Worm (Caenorhabditis elegans) whole organism, L3 larva: ENCODE results near the gene tph-1.

Experiments
- R02D3.7 ChIP-seq: fragments of 150-350 bp; optimal IDR thresholded peaks from 2 replicates; lab custom pipeline; 2014; ENCODE audit warnings: missing biosample characterization, missing genetic modification characterization
- ama-1 ChIP-seq: fragments of 150-350 bp; optimal IDR thresholded peaks from 2 replicates; lab custom pipeline; 2018
- ceh-16 ChIP-seq: sonication (generic microtip); optimal IDR thresholded peaks from 2 replicates; lab custom pipeline; 2017; ENCODE audit warnings: missing biosample characterization, missing genetic modification characterization
- ceh-28 ChIP-seq: fragments of 150-350 bp; optimal IDR thresholded peaks from 2 replicates; lab custom pipeline; 2014; ENCODE audit warnings: missing biosample characterization, missing genetic modification reagents, missing genetic modification characterization
- ceh-82 ChIP-seq: fragments of 150-350 bp; optimal IDR thresholded peaks from 2 replicates; lab custom pipeline; 2014; ENCODE audit warnings: missing biosample characterization, missing genetic modification characterization
- ceh-9 ChIP-seq: sonication (generic microtip); optimal IDR thresholded peaks from 2 replicates; lab custom pipeline; 2018; ENCODE audit warnings: missing biosample characterization, missing genetic modification characterization
- egl-5 ChIP-seq: fragments of 150-350 bp; optimal IDR thresholded peaks from 2 replicates; lab custom pipeline; 2017; ENCODE audit warnings: missing biosample characterization, missing genetic modification reagents, missing genetic modification characterization, inconsistent platforms
- elt-2 ChIP-seq: sonication (generic microtip); optimal IDR thresholded peaks from 2 replicates; lab custom pipeline; 2016; ENCODE audit warnings: missing genetic modification reagents, mild to moderate bottlenecking, missing genetic modification characterization, missing compliant biosample characterization
- elt-3 ChIP-seq, 3 experiments: fragments of 150-350 bp in 1 of 3; sonication (generic microtip) in 2 of 3; optimal IDR thresholded peaks; 2 replicates in 2 of 3; 4 replicates in 1 of 3; lab custom pipeline; 2014 to 2017; ENCODE audit warnings: missing biosample characterization in 3 of 3, missing genetic modification characterization in 3 of 3
- fkh-10 ChIP-seq: sonication (generic microtip); optimal IDR thresholded peaks from 2 replicates; lab custom pipeline; 2017; ENCODE audit warnings: missing biosample characterization, missing genetic modification reagents, missing genetic modification characterization
- fkh-2 ChIP-seq: fragments of 150-350 bp; optimal IDR thresholded peaks from 2 replicates; lab custom pipeline; 2014; ENCODE audit warnings: missing biosample characterization, missing genetic modification reagents, missing genetic modification characterization
- hmg-11 ChIP-seq: sonication (generic microtip); optimal IDR thresholded peaks from 2 replicates; lab custom pipeline; 2016; ENCODE audit warnings: missing genetic modification characterization, missing compliant biosample characterization
- jun-1 ChIP-seq: fragments of 150-350 bp; optimal IDR thresholded peaks from 2 replicates; lab custom pipeline; 2014; ENCODE audit warnings: missing biosample characterization, missing genetic modification reagents, missing genetic modification characterization
- lsy-12 ChIP-seq: sonication (generic microtip); optimal IDR thresholded peaks from 2 replicates; lab custom pipeline; 2016; ENCODE audit warnings: mild to moderate bottlenecking, missing genetic modification characterization, missing compliant biosample characterization
- mdl-1 ChIP-seq: fragments of 150-350 bp; optimal IDR thresholded peaks from 2 replicates; lab custom pipeline; 2014; ENCODE audit warnings: missing biosample characterization, missing genetic modification characterization
- mml-1 ChIP-seq: fragments of 150-350 bp; sonication (generic microtip); optimal IDR thresholded peaks from 3 replicates; lab custom pipeline; 2014; ENCODE audit warnings: missing biosample characterization, missing genetic modification characterization
- nfya-1 ChIP-seq: sonication (generic microtip); optimal IDR thresholded peaks from 2 replicates; lab custom pipeline; 2017; ENCODE audit warnings: missing genetic modification characterization, mild to moderate bottlenecking, missing compliant biosample characterization, antibody characterized with exemption, moderate library complexity; ENCODE audit not compliant: insufficient read depth
- nhr-11 ChIP-seq: fragments of 150-350 bp; optimal IDR thresholded peaks from 2 replicates; lab custom pipeline; 2014; ENCODE audit warnings: missing biosample characterization, missing genetic modification characterization
- nhr-23 ChIP-seq: fragments of 150-350 bp; optimal IDR thresholded peaks from 2 replicates; lab custom pipeline; 2014; ENCODE audit warnings: missing biosample characterization, missing genetic modification reagents, missing genetic modification characterization
- nhr-237 ChIP-seq: fragments of 150-350 bp; optimal IDR thresholded peaks from 2 replicates; lab custom pipeline; 2014; ENCODE audit warnings: missing biosample characterization, missing genetic modification characterization
- nhr-25 ChIP-seq: sonication (generic microtip); optimal IDR thresholded peaks from 2 replicates; lab custom pipeline; 2017; ENCODE audit warnings: missing biosample characterization, missing genetic modification characterization
- nhr-67 ChIP-seq: fragments of 150-350 bp; optimal IDR thresholded peaks from 2 replicates; lab custom pipeline; 2014; ENCODE audit warnings: missing biosample characterization, missing genetic modification characterization
- nhr-76 ChIP-seq: fragments of 150-350 bp; sonication (generic microtip); optimal IDR thresholded peaks from 5 replicates; lab custom pipeline; 2014; ENCODE audit warnings: missing biosample characterization, missing genetic modification characterization
- nhr-77 ChIP-seq: fragments of 150-350 bp; optimal IDR thresholded peaks from 2 replicates; lab custom pipeline; 2014; ENCODE audit warnings: missing biosample characterization, missing genetic modification characterization
- pha-4 ChIP-seq: fragments of 150-350 bp; optimal IDR thresholded peaks from 2 replicates; lab custom pipeline; 2014; ENCODE audit warnings: missing biosample characterization, missing genetic modification reagents, missing genetic modification characterization
- pqm-1 ChIP-seq: fragments of 150-350 bp; optimal IDR thresholded peaks from 2 replicates; lab custom pipeline; 2017; ENCODE audit warnings: missing biosample characterization, missing genetic modification characterization, inconsistent platforms
- sea-2 ChIP-seq: fragments of 150-350 bp; sonication (generic microtip); optimal IDR thresholded peaks from 4 replicates; lab custom pipeline; 2014; ENCODE audit warnings: missing biosample characterization, missing genetic modification reagents, missing genetic modification characterization
- skn-1 ChIP-seq: fragments of 150-350 bp; optimal IDR thresholded peaks from 2 replicates; lab custom pipeline; 2014; ENCODE audit warnings: missing biosample characterization, missing genetic modification characterization
- snpc-4 ChIP-seq: fragments of 150-350 bp; optimal IDR thresholded peaks from 2 replicates; lab custom pipeline; 2014; ENCODE audit warnings: missing biosample characterization, missing genetic modification characterization
- tbx-2 ChIP-seq: sonication (generic microtip); optimal IDR thresholded peaks from 2 replicates; lab custom pipeline; 2016; ENCODE audit warnings: mild to moderate bottlenecking, missing genetic modification characterization, missing compliant biosample characterization
- unc-39 ChIP-seq: sonication (generic microtip); optimal IDR thresholded peaks from 4 replicates; lab custom pipeline; 2017; ENCODE audit warnings: missing biosample characterization, missing genetic modification characterization
- unc-62 ChIP-seq: fragments of 150-350 bp; sonication (generic microtip); optimal IDR thresholded peaks from 4 replicates; lab custom pipeline; 2014; ENCODE audit warnings: missing biosample characterization, missing genetic modification reagents, missing genetic modification characterization
- ztf-4 ChIP-seq: fragments of 150-350 bp; optimal IDR thresholded peaks from 2 replicates; lab custom pipeline; 2014; ENCODE audit warnings: missing biosample characterization, missing genetic modification characterization

tph-1 gene

ce11 chrII:7557981-7558380, 8.8 kb downstream of the tph-1 start:
- TF ChIP-seq ztf-4 (no peak), jun-1 (tag; lab: Kevin White, UChicago) (peak; percentile 13), nhr-25 (tag; lab: Kevin White, UChicago) (peak; percentile 51), elt-3 (tag; optimal IDR thresholded peaks at IDR 0.05; lab: Kevin White, UChicago) (no peak), ceh-28 (tag; lab: Kevin White, UChicago) (no peak), unc-62 (peak; percentile 10), pqm-1 (peak; percentile 26), pha-4 (tag; lab: Kevin White, UChicago) (peak; percentile 54), mml-1 (tag; lab: Kevin White, UChicago) (no peak), snpc-4 (tag; lab: Kevin White, UChicago) (no peak)

DNA sequence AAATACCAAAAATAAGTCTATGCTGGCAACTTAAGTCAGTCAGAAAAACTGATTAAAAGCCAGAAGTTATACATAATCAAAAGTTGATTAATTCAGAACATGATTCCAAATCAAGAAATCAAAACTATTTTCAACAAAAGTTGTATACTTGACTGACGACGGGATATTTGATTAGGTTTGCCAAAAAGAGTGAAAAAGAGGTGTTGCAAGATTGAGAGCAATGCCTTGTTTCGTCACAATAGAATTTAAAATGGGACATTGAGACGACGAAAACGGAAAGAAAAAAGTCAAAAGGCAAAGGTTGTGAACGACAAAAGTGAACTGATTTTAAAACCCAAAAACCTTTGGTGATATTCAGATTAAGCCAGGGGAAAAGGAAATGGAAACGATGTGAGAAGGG, 9.7 kb downstream of the tph-1 start:
- TF ChIP-seq pha-4 (tag; lab: Kevin White, UChicago) (no peak), lsy-12 (no peak), fkh-10 (GFP tag; lab: Kevin White, UChicago) (peak; percentile 72)

ce11 chrII:7560844-7561243, 11.7 kb downstream of the tph-1 start:
- TF ChIP-seq ceh-9 (no peak), nhr-11 (tag; lab: Kevin White, UChicago) (no peak), skn-1 (tag; lab: Kevin White, UChicago) (no peak), ceh-82 (no peak), mml-1 (tag; lab: Kevin White, UChicago) (no peak), nhr-67 (tag; lab: Kevin White, UChicago) (no peak), egl-5 (tag; lab: Kevin White, UChicago) (no peak), nhr-237 (tag; lab: Kevin White, UChicago) (no peak), nhr-76 (tag; lab: Kevin White, UChicago) (no peak)

ce11 chrII:7561494-7561893, 12.4 kb downstream of the tph-1 start, which contains the start of the genes ZK1290.11 and ZK1290.1:
TSS of gene ZK1290.11 (minus strand) at chrII:7561594.
TSS of gene ZK1290.1 (plus strand) at chrII:7561764.
- TF ChIP-seq fkh-2 (tag; lab: Kevin White, UChicago) = no peak
- no peak for TF ChIP-seq ceh-82
- TF ChIP-seq nhr-77 (tag; lab: Kevin White, UChicago) = no peak
- TF ChIP-seq lsy-12 = no peak
- no peak for TF ChIP-seq nhr-76 (tag; lab: Kevin White, UChicago)
- TF ChIP-seq nhr-23 (tag; lab: Kevin White, UChicago) = no peak
- no peak for TF ChIP-seq elt-2 (tag; lab: Kevin White, UChicago)
- no peak for TF ChIP-seq tbx-2 (tag; lab: Kevin White, UChicago)
- no peak for TF ChIP-seq jun-1 (tag; lab: Kevin White, UChicago)
- no peak for TF ChIP-seq snpc-4 (tag; lab: Kevin White, UChicago)

- no peak for TF ChIP-seq elt-2 (tag; lab: Kevin White, UChicago)
- TF ChIP-seq hmg-11 (tag; lab: Kevin White, UChicago) = no peak
These were observed 13.5 kb downstream of the tph-1 start for ce11 chrII:7562616-7563015.

ce11 chrII:7570305-7570704, 21.2 kb downstream of the tph-1 start, which contains the start of gene F35D2.3:
TSS of gene F35D2.3 (plus strand) at chrII:7570605.
- TF ChIP-seq skn-1 (tag; lab: Kevin White, UChicago) (no peak), ama-1 (lab: Kevin White, UChicago) (no peak), sea-2 (GFP tag; lab: Kevin White, UChicago) (no peak), R02D3.7 (no peak), nhr-25 (tag; lab: Kevin White, UChicago) (no peak), nhr-77 (tag; lab: Kevin White, UChicago) (no peak), ceh-28 (tag; lab: Kevin White, UChicago) (no peak), tbx-2 (tag; lab: Kevin White, UChicago) (no peak)

DNA sequence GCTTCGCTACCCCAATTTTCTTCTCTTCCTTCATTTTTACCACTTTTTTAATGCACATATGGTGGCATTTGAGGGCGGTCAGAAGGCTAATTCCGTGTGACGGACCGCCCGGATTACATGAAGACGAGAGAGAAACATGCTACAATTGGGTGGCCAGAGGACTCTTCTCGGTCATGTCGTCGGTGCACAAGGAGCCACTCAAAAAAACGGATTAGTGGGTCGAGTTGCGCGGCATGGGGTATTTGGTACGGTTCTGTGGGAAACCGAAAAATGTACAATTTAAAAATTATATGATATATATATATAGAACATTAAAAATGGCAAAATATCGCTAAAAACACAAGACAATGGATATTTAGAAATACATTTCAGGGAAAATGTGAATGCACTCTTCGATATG, 21.7 kb downstream of the tph-1 start:
- TF ChIP-seq mdl-1 (tag; lab: Kevin White, UChicago) (no peak), skn-1 (tag; lab: Kevin White, UChicago) (no peak), nfya-1 (no peak), nhr-11 (tag; lab: Kevin White, UChicago) (no peak), fkh-2 (tag; lab: Kevin White, UChicago) (no peak), jun-1 (tag; lab: Kevin White, UChicago) (no peak), unc-39 (tag; lab: Kevin White, UChicago) (no peak), ceh-16 (no peak)
- TF ChIP-seq, all 47 proteins: peak for 0
